Worm (Caenorhabditis elegans): ENCODE measurements around the gene chil-22.

Gene chil-22

ce11 chrII:9500926-9501325, 34.9 kb upstream of the chil-22 start:
- TF ChIP-seq jun-1 (tag; optimal IDR thresholded peaks at IDR 0.05): peak; percentile 10
- TF ChIP-seq nhr-20 (tag; optimal IDR thresholded peaks at IDR 0.05): peak; percentile 30
- TF ChIP-seq lin-13 (GFP tag; optimal IDR thresholded peaks at IDR 0.05): no peak
- no peak for TF ChIP-seq alr-1 (tag; optimal IDR thresholded peaks at IDR 0.05; ENCODE audit: borderline replicate concordance)
- no peak for TF ChIP-seq nhr-237 (tag; optimal IDR thresholded peaks at IDR 0.05)
- no peak for TF ChIP-seq egl-13 (tag; optimal IDR thresholded peaks at IDR 0.05)
- TF ChIP-seq skn-1 (tag; optimal IDR thresholded peaks at IDR 0.05): no peak
- peak; percentile 99 for TF ChIP-seq elt-2 (tag; optimal IDR thresholded peaks at IDR 0.05)
- TF ChIP-seq tbx-2 (tag; optimal IDR thresholded peaks at IDR 0.05): no peak
- no peak for TF ChIP-seq xbp-1 (tag; optimal IDR thresholded peaks at IDR 0.05)
- TF ChIP-seq mef-2 (tag; optimal IDR thresholded peaks at IDR 0.05): no peak
- no peak for TF ChIP-seq zag-1 (tag; optimal IDR thresholded peaks at IDR 0.05)
- TF ChIP-seq isw-1 (GFP tag; IDR thresholded peaks at IDR 0.05): no peak
- TF ChIP-seq ceh-90 (tag; optimal IDR thresholded peaks at IDR 0.05): no peak
- TF ChIP-seq dpl-1 (GFP tag; optimal IDR thresholded peaks at IDR 0.05): no peak
- no peak for TF ChIP-seq hpl-2 (GFP tag; optimal IDR thresholded peaks at IDR 0.05)
- TF ChIP-seq lin-14 (GFP tag; optimal IDR thresholded peaks at IDR 0.05): peak; percentile 2
- no peak for TF ChIP-seq pag-3 (tag; optimal IDR thresholded peaks at IDR 0.05; ENCODE audit: borderline replicate concordance, insufficient read depth)
- no peak for TF ChIP-seq C34B4.2 (tag; optimal IDR thresholded peaks at IDR 0.05)
- TF ChIP-seq ceh-8 (GFP tag; optimal IDR thresholded peaks at IDR 0.05): no peak
- peak; percentile 28 for TF ChIP-seq nhr-90 (tag; optimal IDR thresholded peaks at IDR 0.05; ENCODE audit: poor library complexity)
- TF ChIP-seq nhr-71 (tag; optimal IDR thresholded peaks at IDR 0.05): peak; percentile 57
- peak in 1 of 2 experiments; percentile 73 for TF ChIP-seq lin-35 (GFP tag; optimal IDR thresholded peaks at IDR 0.05)
- TF ChIP-seq mdl-1 (tag; optimal IDR thresholded peaks at IDR 0.05): peak in 1 of 2 experiments; percentile 49
- TF ChIP-seq sup-37 (GFP tag; optimal IDR thresholded peaks at IDR 0.05): no peak
- TF ChIP-seq grh-1 (GFP tag; IDR thresholded peaks at IDR 0.05): no peak
- no peak for TF ChIP-seq fos-1 (tag; optimal IDR thresholded peaks at IDR 0.05)

DNA sequence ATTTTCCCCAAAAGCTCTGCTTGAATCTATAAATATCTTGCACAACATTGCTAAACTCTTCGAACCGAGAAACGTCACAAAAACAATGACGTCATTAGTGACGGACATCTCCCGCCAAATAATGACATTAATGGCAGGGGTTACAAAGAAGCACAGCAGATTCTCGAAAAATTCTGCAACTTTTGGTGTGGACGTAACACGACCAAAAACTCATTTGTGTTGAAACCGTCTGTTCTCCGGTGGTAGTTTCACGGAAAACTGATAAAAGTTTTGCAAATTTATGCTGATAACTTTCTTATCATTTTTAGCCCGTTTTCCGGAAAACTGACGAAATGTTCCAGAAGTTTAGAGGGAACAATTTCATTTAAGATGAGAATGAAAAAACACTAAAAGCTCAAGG, 32.6 kb upstream of the chil-22 start:
- no peak for TF ChIP-seq egl-27 (tag; optimal IDR thresholded peaks at IDR 0.05)
- peak; percentile 28 for TF ChIP-seq nhr-71 (tag; optimal IDR thresholded peaks at IDR 0.05)
- TF ChIP-seq C04F5.9 (tag; optimal IDR thresholded peaks at IDR 0.05): no peak
- no peak for TF ChIP-seq ztf-4 (tag; optimal IDR thresholded peaks at IDR 0.05)
- TF ChIP-seq lin-39 (tag; optimal IDR thresholded peaks at IDR 0.05): no peak
- TF ChIP-seq elt-2 (tag; optimal IDR thresholded peaks at IDR 0.05): peak; percentile 51
- peak; percentile 37 for TF ChIP-seq lin-14 (GFP tag; optimal IDR thresholded peaks at IDR 0.05)
- TF ChIP-seq pqm-1 (tag; optimal IDR thresholded peaks at IDR 0.05): peak; percentile 37
- no peak for TF ChIP-seq efl-1 (optimal IDR thresholded peaks at IDR 0.05)
- no peak for TF ChIP-seq efl-1 (GFP tag; optimal IDR thresholded peaks at IDR 0.05 in 1 of 2)
- peak; percentile 1 for TF ChIP-seq fkh-8 (tag; optimal IDR thresholded peaks at IDR 0.05)

DNA sequence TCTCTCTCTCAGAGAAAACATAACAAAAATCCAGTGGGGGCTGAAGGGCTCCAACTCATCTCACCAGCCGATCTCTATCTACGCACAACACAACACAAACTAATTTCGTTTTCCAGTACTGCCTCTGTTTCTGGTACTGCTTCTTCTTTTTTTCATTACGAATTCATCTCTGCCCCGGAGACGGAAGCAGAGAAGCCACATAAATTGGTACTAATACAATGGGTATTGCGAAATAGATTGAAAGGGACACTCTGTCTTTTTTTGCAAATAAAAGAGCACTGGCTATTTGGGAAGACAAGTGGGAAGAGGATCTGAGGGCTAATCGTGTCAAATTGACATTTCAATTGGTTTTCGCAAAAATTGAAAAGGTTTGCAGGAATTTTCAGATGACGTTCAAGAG, 31.3 kb upstream of the chil-22 start:
- no peak for TF ChIP-seq isw-1 (GFP tag; IDR thresholded peaks at IDR 0.05)
- TF ChIP-seq aly-2 (tag; optimal IDR thresholded peaks at IDR 0.05): no peak
- no peak for TF ChIP-seq F16B12.6 (tag; optimal IDR thresholded peaks at IDR 0.05)
- TF ChIP-seq ceh-8 (GFP tag; optimal IDR thresholded peaks at IDR 0.05): no peak
- no peak for TF ChIP-seq sptf-1 (tag; optimal IDR thresholded peaks at IDR 0.05)
- TF ChIP-seq lsy-2 (tag; optimal IDR thresholded peaks at IDR 0.05): peak in 1 of 2 experiments; percentile 19
- no peak for TF ChIP-seq nhr-84 (tag; optimal IDR thresholded peaks at IDR 0.05)
- TF ChIP-seq nhr-71 (tag; optimal IDR thresholded peaks at IDR 0.05): peak; percentile 24
- no peak for TF ChIP-seq nhr-12 (tag; optimal IDR thresholded peaks at IDR 0.05)
- TF ChIP-seq hlh-4 (tag; optimal IDR thresholded peaks at IDR 0.05): no peak
- TF ChIP-seq ets-5 (GFP tag; IDR thresholded peaks at IDR 0.05): no peak
- no peak for TF ChIP-seq lin-39 (tag; optimal IDR thresholded peaks at IDR 0.05)
- peak in 1 of 3 experiments; percentile 20 for TF ChIP-seq ceh-82 (tag; optimal IDR thresholded peaks at IDR 0.05)
- no peak for TF ChIP-seq alr-1 (tag; optimal IDR thresholded peaks at IDR 0.05; ENCODE audit: borderline replicate concordance)
- TF ChIP-seq jun-1 (tag; optimal IDR thresholded peaks at IDR 0.05): no peak
- TF ChIP-seq C16A3.4 (tag; optimal IDR thresholded peaks at IDR 0.05): no peak
- no peak for TF ChIP-seq fos-1 (tag; optimal IDR thresholded peaks at IDR 0.05)
- no peak for TF ChIP-seq nhr-77 (tag; optimal IDR thresholded peaks at IDR 0.05)
- TF ChIP-seq nhr-19 (GFP tag; conservative IDR thresholded peaks at IDR 0.05): no peak
- no peak for TF ChIP-seq elt-2 (tag; optimal IDR thresholded peaks at IDR 0.05)
- no peak for TF ChIP-seq ztf-11 (tag; optimal IDR thresholded peaks at IDR 0.05)
- TF ChIP-seq rnt-1 (tag; optimal IDR thresholded peaks at IDR 0.05): no peak
- no peak for TF ChIP-seq irx-1 (tag; optimal IDR thresholded peaks at IDR 0.05)
- peak; percentile 37 for TF ChIP-seq zip-4 (GFP tag; optimal IDR thresholded peaks at IDR 0.05)

Measured in whole organism, L1 larva.